Fruit fly (Drosophila melanogaster): ENCODE data around the gene CG9705.
A peak's percentile ranks its signal among the peaks of the same experiment; 100 is the strongest.

CG9705 gene

dm6 chr3L:16808139-16808538 is 28.2 kb downstream of the CG9705 start (continued):
- TF ChIP-seq Chrac-16 (GFP tag; optimal IDR thresholded peaks at IDR 0.05) (no peak), CG1832 (GFP tag; optimal IDR thresholded peaks at IDR 0.05) (no peak), fd96Cb (tag; optimal IDR thresholded peaks at IDR 0.05) (no peak), CG10321 (GFP tag; IDR thresholded peaks at IDR 0.05) (no peak), CG4617 (GFP tag; optimal IDR thresholded peaks at IDR 0.05; ENCODE audit: borderline replicate concordance) (peak; percentile 68), Fer3 (tag; optimal IDR thresholded peaks at IDR 0.05) (peak; percentile 1), CG8478 (optimal IDR thresholded peaks at IDR 0.05) (no peak), ssp (GFP tag; IDR thresholded peaks at IDR 0.05) (peak; percentile 48; the same call in 1 of the 2 replicates), wdn (GFP tag; IDR thresholded peaks at IDR 0.05) (no peak), Nf-YC (tag; optimal IDR thresholded peaks at IDR 0.05) (peak; percentile 30), Jarid2 (GFP tag; optimal IDR thresholded peaks at IDR 0.05) (no peak), CG17385 (GFP tag; optimal IDR thresholded peaks at IDR 0.05) (peak; percentile 1), nerfin-2 (GFP tag; IDR thresholded peaks at IDR 0.05; ENCODE audit: partially characterized antibody) (0 out of 2 replicates have a peak, but pooled peaks have one; percentile 39), sens (GFP tag) (peak; percentile 70), MBD-R2 (GFP tag; IDR thresholded peaks at IDR 0.05) (peak; percentile 90), CG17328 (GFP tag; IDR thresholded peaks at IDR 0.05) (no peak), lab (GFP tag; optimal IDR thresholded peaks at IDR 0.05) (no peak), CG13775 (GFP tag; optimal IDR thresholded peaks at IDR 0.05) (peak; percentile 15), CG2889 (GFP tag; IDR thresholded peaks at IDR 0.05) (no peak), caup (GFP tag; optimal IDR thresholded peaks at IDR 0.05; ENCODE audit: severe bottlenecking) (no peak), sug (tag; optimal IDR thresholded peaks at IDR 0.05) (peak; percentile 43), CG9797 (GFP tag; optimal IDR thresholded peaks at IDR 0.05) (peak; percentile 89), CG3163 (GFP tag; optimal IDR thresholded peaks at IDR 0.05) (no peak), gsb-n (tag; optimal IDR thresholded peaks at IDR 0.05) (peak; percentile 59), CG17186 (GFP tag; optimal IDR thresholded peaks at IDR 0.05) (peak; percentile 41), bowl (GFP tag; IDR thresholded peaks at IDR 0.05) (no peak), sim (GFP tag; IDR thresholded peaks at IDR 0.05) (no peak), CG17612 (GFP tag; IDR thresholded peaks at IDR 0.05) (no peak), Hr3 (GFP tag; optimal IDR thresholded peaks at IDR 0.05) (no peak), ind (GFP tag; optimal IDR thresholded peaks at IDR 0.05) (no peak), hkb (optimal IDR thresholded peaks at IDR 0.05) (peak; percentile 19), hkb (GFP tag; IDR thresholded peaks at IDR 0.05) (no peak), cg (GFP tag; optimal IDR thresholded peaks at IDR 0.05) (no peak), CG15269 (tag; optimal IDR thresholded peaks at IDR 0.05) (no peak), CoRest (tag; optimal IDR thresholded peaks at IDR 0.05) (peak; percentile 90), CG34376 (GFP tag; optimal IDR thresholded peaks at IDR 0.05) (no peak), CG31365 (tag; optimal IDR thresholded peaks at IDR 0.05) (no peak), GATAe (GFP tag; conservative IDR thresholded peaks at IDR 0.05) (peak; percentile 44; the same call in 1 of the 2 replicates), CG9215 (GFP tag; IDR thresholded peaks at IDR 0.05) (no peak), gcm (GFP tag; optimal IDR thresholded peaks at IDR 0.05) (no peak), CG12769 (tag; optimal IDR thresholded peaks at IDR 0.05) (peak; percentile 38), CG4360 (GFP tag; IDR thresholded peaks at IDR 0.05) (peak; percentile 48; the same call in 1 of the 2 replicates), odd (GFP tag; optimal IDR thresholded peaks at IDR 0.05) (no peak), Ptx1 (GFP tag; IDR thresholded peaks at IDR 0.05) (no peak), CG34224 (GFP tag; IDR thresholded peaks at IDR 0.05; ENCODE audit: partially characterized antibody) (no peak), chif (GFP tag; optimal IDR thresholded peaks at IDR 0.05) (peak in 1 of 2 experiments; percentile 32), chinmo (GFP tag; IDR thresholded peaks at IDR 0.05; ENCODE audit: partially characterized antibody) (no peak), ewg (GFP tag; optimal IDR thresholded peaks at IDR 0.05) (peak; percentile 56), Kr (GFP tag; optimal IDR thresholded peaks at IDR 0.05) (no peak), CG12071 (GFP tag; optimal IDR thresholded peaks at IDR 0.05) (no peak), Dek (tag; optimal IDR thresholded peaks at IDR 0.05) (peak; percentile 52)

Data from whole organism, embryonic.